Fruit fly (Drosophila melanogaster): ENCODE results near the gene CG15525.

The CG15525 gene

dm6 chr3R:30022452-30023028, 25.1 kb upstream of the CG15525 start, which contains the start of the genes RpS28a and Axn (continued):
- TF ChIP-seq maf-S (GFP tag; optimal IDR thresholded peaks at IDR 0.05) (peak; percentile 26), CG8359 (GFP tag; optimal IDR thresholded peaks at IDR 0.05; ENCODE audit: borderline replicate concordance) (no peak), CG11696 (GFP tag; IDR thresholded peaks at IDR 0.05) (no peak), CG13624 (GFP tag; optimal IDR thresholded peaks at IDR 0.05) (peak; percentile 28), YL-1 (GFP tag; optimal IDR thresholded peaks at IDR 0.05) (peak; percentile 58), CG9609 (GFP tag; optimal IDR thresholded peaks at IDR 0.05) (peak; percentile 49), z (GFP tag; IDR thresholded peaks at IDR 0.05) (no peak), CG7963 (GFP tag; IDR thresholded peaks at IDR 0.05; ENCODE audit: partially characterized antibody) (no peak), Lpt (GFP tag; optimal IDR thresholded peaks at IDR 0.05) (no peak), CG13894 (tag; optimal IDR thresholded peaks at IDR 0.05) (no peak), chm (GFP tag; IDR thresholded peaks at IDR 0.05) (no peak), CG6254 (GFP tag; optimal IDR thresholded peaks at IDR 0.05) (peak; percentile 86), Trl (optimal IDR thresholded peaks at IDR 0.05) (no peak), Trl (GFP tag; optimal IDR thresholded peaks at IDR 0.05) (no peak), lbe (GFP tag; optimal IDR thresholded peaks at IDR 0.05) (no peak), Six4 (GFP tag; optimal IDR thresholded peaks at IDR 0.05) (no peak), CG8290 (GFP tag; optimal IDR thresholded peaks at IDR 0.05) (peak; percentile 18), CG8290 (tag; optimal IDR thresholded peaks at IDR 0.05) (no peak), CG10321 (GFP tag; IDR thresholded peaks at IDR 0.05) (0 out of 2 replicates have a peak, but pooled peaks have one; percentile 6), eve (GFP tag; optimal IDR thresholded peaks at IDR 0.05) (no peak), dmrt11E (tag; optimal IDR thresholded peaks at IDR 0.05) (peak; percentile 0), Meics (GFP tag; optimal IDR thresholded peaks at IDR 0.05) (no peak), CG9437 (GFP tag; optimal IDR thresholded peaks at IDR 0.05) (no peak), Drgx (GFP tag; IDR thresholded peaks at IDR 0.05) (no peak), CG3847 (GFP tag; IDR thresholded peaks at IDR 0.05) (peak; percentile 76), CG8478 (optimal IDR thresholded peaks at IDR 0.05) (peak; percentile 81), CG17912 (GFP tag; optimal IDR thresholded peaks at IDR 0.05) (peak; percentile 32), psq (GFP tag; optimal IDR thresholded peaks at IDR 0.05) (no peak), CG12104 (GFP tag; optimal IDR thresholded peaks at IDR 0.05) (no peak), CG1647 (GFP tag; optimal IDR thresholded peaks at IDR 0.05) (no peak), Ets65A (GFP tag) (peak; percentile 51), CG15601 (tag; optimal IDR thresholded peaks at IDR 0.05) (peak; percentile 81), CG16779 (GFP tag; IDR thresholded peaks at IDR 0.05) (no peak), CG15696 (tag; optimal IDR thresholded peaks at IDR 0.05) (no peak), Xrp1 (GFP tag; IDR thresholded peaks at IDR 0.05) (no peak), fd3F (GFP tag; optimal IDR thresholded peaks at IDR 0.05) (no peak), CG16815 (GFP tag; optimal IDR thresholded peaks at IDR 0.05) (no peak), CG10431 (GFP tag; optimal IDR thresholded peaks at IDR 0.05) (peak; percentile 6), lmd (GFP tag; IDR thresholded peaks at IDR 0.05) (peak; percentile 57; the same call in 1 of the 2 replicates), dmrt99B (tag; optimal IDR thresholded peaks at IDR 0.05) (no peak), CG12659 (GFP tag; optimal IDR thresholded peaks at IDR 0.05) (peak; percentile 44), CG12299 (tag; optimal IDR thresholded peaks at IDR 0.05) (peak; percentile 7), Atf3 (GFP tag; optimal IDR thresholded peaks at IDR 0.05) (peak; percentile 18), CG32532 (GFP tag; IDR thresholded peaks at IDR 0.05) (peak; percentile 59), CG5953 (GFP tag; IDR thresholded peaks at IDR 0.05) (no peak), gcm2 (GFP tag; optimal IDR thresholded peaks at IDR 0.05) (no peak), CTCF (GFP tag; optimal IDR thresholded peaks at IDR 0.05) (peak; percentile 97), CG9932 (GFP tag; IDR thresholded peaks at IDR 0.05) (peak; percentile 65), bbx (GFP tag; IDR thresholded peaks at IDR 0.05; ENCODE audit: partially characterized antibody) (peak; percentile 66), ssp (GFP tag; IDR thresholded peaks at IDR 0.05) (no peak), HmgD (GFP tag; optimal IDR thresholded peaks at IDR 0.05) (peak; percentile 83), pho (GFP tag; optimal IDR thresholded peaks at IDR 0.05) (no peak), D (optimal IDR thresholded peaks at IDR 0.05) (peak; percentile 81), D (GFP tag; optimal IDR thresholded peaks at IDR 0.05) (no peak)
